Worm (Caenorhabditis elegans) whole organism, L3 larva: ENCODE results near the gene grl-23.

Source experiments
- ZK546.5 ChIP-seq: sonication (generic microtip); optimal IDR thresholded peaks from 2 replicates; lab custom pipeline; 2017; ENCODE audit warnings: missing biosample characterization, missing genetic modification characterization
- ama-1 ChIP-seq: fragments of 150-350 bp; optimal IDR thresholded peaks from 2 replicates; lab custom pipeline; 2018
- ceh-16 ChIP-seq: sonication (generic microtip); optimal IDR thresholded peaks from 2 replicates; lab custom pipeline; 2017; ENCODE audit warnings: missing biosample characterization, missing genetic modification characterization
- ceh-28 ChIP-seq: fragments of 150-350 bp; optimal IDR thresholded peaks from 2 replicates; lab custom pipeline; 2014; ENCODE audit warnings: missing biosample characterization, missing genetic modification reagents, missing genetic modification characterization
- ceh-82 ChIP-seq: fragments of 150-350 bp; optimal IDR thresholded peaks from 2 replicates; lab custom pipeline; 2014; ENCODE audit warnings: missing biosample characterization, missing genetic modification characterization
- egl-27 ChIP-seq: sonication (generic microtip); optimal IDR thresholded peaks from 4 replicates; lab custom pipeline; 2017; ENCODE audit warnings: missing biosample characterization, missing genetic modification reagents, missing genetic modification characterization
- egl-5 ChIP-seq: fragments of 150-350 bp; optimal IDR thresholded peaks from 2 replicates; lab custom pipeline; 2017; ENCODE audit warnings: missing biosample characterization, missing genetic modification reagents, missing genetic modification characterization, inconsistent platforms
- elt-1 ChIP-seq: fragments of 150-350 bp; optimal IDR thresholded peaks from 2 replicates; lab custom pipeline; 2014; ENCODE audit warnings: missing biosample characterization, missing genetic modification characterization
- elt-2 ChIP-seq: sonication (generic microtip); optimal IDR thresholded peaks from 2 replicates; lab custom pipeline; 2016; ENCODE audit warnings: missing genetic modification reagents, mild to moderate bottlenecking, missing genetic modification characterization, missing compliant biosample characterization
- eor-1 ChIP-seq, 2 experiments: fragments of 150-350 bp; optimal IDR thresholded peaks; 2 replicates each; lab custom pipeline; 2014 to 2018; ENCODE audit warnings: missing biosample characterization in 2 of 2, missing genetic modification characterization in 2 of 2
- fkh-10 ChIP-seq: sonication (generic microtip); optimal IDR thresholded peaks from 2 replicates; lab custom pipeline; 2017; ENCODE audit warnings: missing biosample characterization, missing genetic modification reagents, missing genetic modification characterization
- fkh-2 ChIP-seq: fragments of 150-350 bp; optimal IDR thresholded peaks from 2 replicates; lab custom pipeline; 2014; ENCODE audit warnings: missing biosample characterization, missing genetic modification reagents, missing genetic modification characterization
- hmg-11 ChIP-seq: sonication (generic microtip); optimal IDR thresholded peaks from 2 replicates; lab custom pipeline; 2016; ENCODE audit warnings: missing genetic modification characterization, missing compliant biosample characterization
- jun-1 ChIP-seq: fragments of 150-350 bp; optimal IDR thresholded peaks from 2 replicates; lab custom pipeline; 2014; ENCODE audit warnings: missing biosample characterization, missing genetic modification reagents, missing genetic modification characterization
- lin-39 ChIP-seq: fragments of 150-350 bp; optimal IDR thresholded peaks from 2 replicates; lab custom pipeline; 2018; ENCODE audit warnings: missing biosample characterization, missing genetic modification reagents, missing genetic modification characterization
- lsy-12 ChIP-seq: sonication (generic microtip); optimal IDR thresholded peaks from 2 replicates; lab custom pipeline; 2016; ENCODE audit warnings: mild to moderate bottlenecking, missing genetic modification characterization, missing compliant biosample characterization
- mml-1 ChIP-seq: fragments of 150-350 bp; sonication (generic microtip); optimal IDR thresholded peaks from 3 replicates; lab custom pipeline; 2014; ENCODE audit warnings: missing biosample characterization, missing genetic modification characterization
- nfya-1 ChIP-seq: sonication (generic microtip); optimal IDR thresholded peaks from 2 replicates; lab custom pipeline; 2017; ENCODE audit warnings: missing genetic modification characterization, mild to moderate bottlenecking, missing compliant biosample characterization, antibody characterized with exemption, moderate library complexity; ENCODE audit not compliant: insufficient read depth
- nhr-11 ChIP-seq: fragments of 150-350 bp; optimal IDR thresholded peaks from 2 replicates; lab custom pipeline; 2014; ENCODE audit warnings: missing biosample characterization, missing genetic modification characterization
- nhr-12 ChIP-seq: fragments of 150-350 bp; optimal IDR thresholded peaks from 2 replicates; lab custom pipeline; 2014; ENCODE audit warnings: missing biosample characterization, missing genetic modification characterization
- nhr-23 ChIP-seq: fragments of 150-350 bp; optimal IDR thresholded peaks from 2 replicates; lab custom pipeline; 2014; ENCODE audit warnings: missing biosample characterization, missing genetic modification reagents, missing genetic modification characterization
- nhr-237 ChIP-seq: fragments of 150-350 bp; optimal IDR thresholded peaks from 2 replicates; lab custom pipeline; 2014; ENCODE audit warnings: missing biosample characterization, missing genetic modification characterization
- nhr-25 ChIP-seq: sonication (generic microtip); optimal IDR thresholded peaks from 2 replicates; lab custom pipeline; 2017; ENCODE audit warnings: missing biosample characterization, missing genetic modification characterization
- nhr-28 ChIP-seq: fragments of 150-350 bp; optimal IDR thresholded peaks from 2 replicates; lab custom pipeline; 2014; ENCODE audit warnings: missing biosample characterization, missing genetic modification characterization
- nhr-43 ChIP-seq: sonication (generic microtip); optimal IDR thresholded peaks from 2 replicates; lab custom pipeline; 2016; ENCODE audit warnings: mild to moderate bottlenecking, missing genetic modification characterization, missing compliant biosample characterization; ENCODE audit not compliant: poor library complexity, severe bottlenecking
- nhr-67 ChIP-seq: fragments of 150-350 bp; optimal IDR thresholded peaks from 2 replicates; lab custom pipeline; 2014; ENCODE audit warnings: missing biosample characterization, missing genetic modification characterization
- nhr-76 ChIP-seq: fragments of 150-350 bp; sonication (generic microtip); optimal IDR thresholded peaks from 5 replicates; lab custom pipeline; 2014; ENCODE audit warnings: missing biosample characterization, missing genetic modification characterization
- pha-4 ChIP-seq: fragments of 150-350 bp; optimal IDR thresholded peaks from 2 replicates; lab custom pipeline; 2014; ENCODE audit warnings: missing biosample characterization, missing genetic modification reagents, missing genetic modification characterization
- pqm-1 ChIP-seq: fragments of 150-350 bp; optimal IDR thresholded peaks from 2 replicates; lab custom pipeline; 2017; ENCODE audit warnings: missing biosample characterization, missing genetic modification characterization, inconsistent platforms
- sea-2 ChIP-seq: fragments of 150-350 bp; sonication (generic microtip); optimal IDR thresholded peaks from 4 replicates; lab custom pipeline; 2014; ENCODE audit warnings: missing biosample characterization, missing genetic modification reagents, missing genetic modification characterization
- skn-1 ChIP-seq: fragments of 150-350 bp; optimal IDR thresholded peaks from 2 replicates; lab custom pipeline; 2014; ENCODE audit warnings: missing biosample characterization, missing genetic modification characterization
- snpc-4 ChIP-seq: fragments of 150-350 bp; optimal IDR thresholded peaks from 2 replicates; lab custom pipeline; 2014; ENCODE audit warnings: missing biosample characterization, missing genetic modification characterization
- tbx-2 ChIP-seq: sonication (generic microtip); optimal IDR thresholded peaks from 2 replicates; lab custom pipeline; 2016; ENCODE audit warnings: mild to moderate bottlenecking, missing genetic modification characterization, missing compliant biosample characterization
- unc-39 ChIP-seq: sonication (generic microtip); optimal IDR thresholded peaks from 4 replicates; lab custom pipeline; 2017; ENCODE audit warnings: missing biosample characterization, missing genetic modification characterization
- unc-62 ChIP-seq: fragments of 150-350 bp; sonication (generic microtip); optimal IDR thresholded peaks from 4 replicates; lab custom pipeline; 2014; ENCODE audit warnings: missing biosample characterization, missing genetic modification reagents, missing genetic modification characterization
- zag-1 ChIP-seq: fragments of 150-350 bp; optimal IDR thresholded peaks from 2 replicates; lab custom pipeline; 2014; ENCODE audit warnings: missing biosample characterization, missing genetic modification characterization
- ztf-11 ChIP-seq: fragments of 150-350 bp; optimal IDR thresholded peaks from 2 replicates; lab custom pipeline; 2014; ENCODE audit warnings: missing biosample characterization, missing genetic modification characterization
- ztf-4 ChIP-seq: fragments of 150-350 bp; optimal IDR thresholded peaks from 2 replicates; lab custom pipeline; 2014; ENCODE audit warnings: missing biosample characterization, missing genetic modification characterization

grl-23 gene

DNA sequence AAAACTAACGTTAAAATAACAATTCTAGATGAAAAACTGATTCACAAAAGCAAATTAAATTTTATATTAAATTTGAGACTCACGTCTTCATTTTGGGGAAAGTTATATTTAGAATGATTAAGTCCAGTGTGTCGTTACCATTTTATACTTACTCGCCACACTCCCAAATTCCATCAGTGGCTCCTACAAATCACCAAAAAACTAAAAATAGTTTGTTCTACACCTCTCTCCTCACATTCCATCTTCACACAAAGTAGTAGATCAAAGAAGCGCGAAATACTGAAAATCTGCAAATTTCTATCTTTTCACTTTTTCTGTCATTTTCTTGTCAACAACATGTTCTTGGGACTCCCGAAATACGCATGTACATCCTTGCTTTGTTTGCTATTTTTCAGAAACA lies 32.2 kb upstream of the grl-23 start, which contains the start of gene ZC116.5:
Gene ZC116.5 (minus strand): TSS at position 101 of the 400 bp plus-strand sequence.
- no peak for TF ChIP-seq lsy-12 (tag; lab: Kevin White, UChicago)
- no peak for TF ChIP-seq nhr-43 (tag; lab: Kevin White, UChicago)
- no peak for TF ChIP-seq egl-27
- no peak for TF ChIP-seq ztf-11
- no peak for TF ChIP-seq skn-1 (tag; lab: Kevin White, UChicago)
- no peak for TF ChIP-seq ZK546.5 (tag; lab: Kevin White, UChicago)
- no peak for TF ChIP-seq pqm-1 (tag; lab: Kevin White, UChicago)
- no peak for TF ChIP-seq nfya-1
- no peak for TF ChIP-seq ztf-4 (tag; lab: Kevin White, UChicago)
- no peak for TF ChIP-seq egl-5
- TF ChIP-seq zag-1 (tag; lab: Kevin White, UChicago): no peak
- no peak for TF ChIP-seq eor-1 (tag; optimal IDR thresholded peaks at IDR 0.05; lab: Kevin White, UChicago)

DNA sequence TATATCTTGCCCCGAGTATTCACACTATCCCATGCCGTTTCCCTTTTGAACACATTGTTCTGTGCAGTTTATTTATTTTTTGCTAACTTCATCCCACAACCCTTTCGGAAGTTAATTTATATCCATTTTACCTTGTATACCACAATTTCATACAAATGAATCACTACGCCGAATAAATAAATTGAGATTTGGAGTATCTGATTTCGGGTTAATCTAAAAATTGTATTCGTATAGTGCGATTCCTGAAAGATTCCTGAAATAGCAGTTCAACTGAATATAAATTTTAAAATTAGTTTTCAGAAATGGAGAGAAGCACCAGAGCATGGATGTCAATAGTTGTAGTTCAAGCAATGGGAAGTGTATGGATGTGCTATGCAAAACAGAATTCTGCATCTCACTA lies 30.4 kb upstream of the grl-23 start, which contains the start of gene erg-28:
Gene erg-28 (plus strand): TSS at position 301 of the 400 bp plus-strand sequence.
- TF ChIP-seq nhr-43 (tag; lab: Kevin White, UChicago): no peak
- TF ChIP-seq ceh-16 (tag; lab: Kevin White, UChicago): no peak
- no peak for TF ChIP-seq ceh-82 (tag; lab: Kevin White, UChicago)
- TF ChIP-seq mml-1 (tag; lab: Kevin White, UChicago): no peak
- TF ChIP-seq nhr-12 (tag; lab: Kevin White, UChicago): no peak
- no peak for TF ChIP-seq skn-1 (tag; lab: Kevin White, UChicago)
- no peak for TF ChIP-seq nhr-11
- TF ChIP-seq fkh-10: no peak

DNA sequence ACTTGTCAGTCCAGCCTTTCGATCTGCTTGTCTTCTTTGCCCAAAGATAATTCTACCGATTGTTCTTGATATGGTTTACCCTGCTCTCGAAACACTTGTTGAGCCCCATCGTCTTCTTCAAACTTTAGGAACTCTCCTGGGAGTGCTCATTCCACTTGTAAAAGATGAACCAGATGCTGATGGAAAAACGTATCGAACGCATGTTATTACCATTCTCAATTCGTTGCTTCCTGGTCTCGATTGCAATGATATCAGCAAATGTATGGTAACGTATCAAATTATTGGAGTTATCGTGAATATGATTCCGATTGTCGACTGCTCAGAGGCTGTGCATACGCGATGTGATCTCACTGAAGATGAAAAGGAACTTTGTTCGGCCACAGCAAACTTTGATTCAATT lies 25.1 kb upstream of the grl-23 start:
- no peak for TF ChIP-seq ama-1
- TF ChIP-seq elt-1 (tag; lab: Kevin White, UChicago): no peak
- TF ChIP-seq pha-4 (tag; lab: Kevin White, UChicago): no peak
- TF ChIP-seq ceh-82 (tag; lab: Kevin White, UChicago): no peak
- TF ChIP-seq elt-2: no peak
- TF ChIP-seq ceh-28 (tag; lab: Kevin White, UChicago): no peak

DNA sequence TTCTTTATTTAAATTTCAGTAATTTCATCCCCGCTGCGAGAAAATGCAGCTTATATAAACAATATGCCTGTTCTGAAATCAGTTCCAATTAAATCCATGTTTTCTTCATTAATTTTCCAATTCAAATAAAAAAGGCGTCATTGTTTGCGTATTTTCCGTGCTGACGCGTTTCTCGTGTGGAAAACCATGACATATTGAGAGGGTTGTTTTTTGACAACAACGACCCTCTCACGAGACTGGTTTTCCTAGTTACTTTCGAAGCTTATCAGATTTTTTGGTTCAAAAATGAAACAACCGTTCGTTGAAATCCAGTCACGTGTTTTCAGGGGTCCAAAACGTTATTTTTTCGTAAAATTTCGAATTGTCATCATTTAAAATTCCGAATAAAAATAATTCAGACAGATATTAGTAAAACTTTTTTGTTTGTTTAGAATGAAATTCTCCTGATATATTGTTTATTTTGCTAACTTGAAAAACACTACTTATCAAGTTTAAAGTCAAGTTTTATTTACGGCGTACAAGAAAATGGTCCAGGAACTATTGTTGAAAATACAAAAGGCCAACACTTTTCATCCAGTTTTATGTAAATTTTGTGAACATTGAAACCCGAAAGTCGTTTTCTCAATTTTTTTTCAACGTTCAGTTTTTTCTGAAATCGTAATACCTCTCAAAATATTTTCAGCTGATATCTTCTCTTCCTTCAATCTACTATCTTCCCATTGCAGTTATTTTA lies 23.0 kb upstream of the grl-23 start, which contains the start of gene C14C10.5:
Gene C14C10.5 (plus strand): TSS at position 683 of the 733 bp plus-strand sequence.
- TF ChIP-seq nhr-76 (tag; lab: Kevin White, UChicago) (no peak), pha-4 (tag; lab: Kevin White, UChicago) (peak; percentile 55), fkh-2 (no peak), unc-39 (no peak), hmg-11 (tag; lab: Kevin White, UChicago) (peak; percentile 27), fkh-10 (no peak), egl-27 (no peak), elt-2 (peak; percentile 16)
- TF ChIP-seq, all 47 proteins: peak for 3

DNA sequence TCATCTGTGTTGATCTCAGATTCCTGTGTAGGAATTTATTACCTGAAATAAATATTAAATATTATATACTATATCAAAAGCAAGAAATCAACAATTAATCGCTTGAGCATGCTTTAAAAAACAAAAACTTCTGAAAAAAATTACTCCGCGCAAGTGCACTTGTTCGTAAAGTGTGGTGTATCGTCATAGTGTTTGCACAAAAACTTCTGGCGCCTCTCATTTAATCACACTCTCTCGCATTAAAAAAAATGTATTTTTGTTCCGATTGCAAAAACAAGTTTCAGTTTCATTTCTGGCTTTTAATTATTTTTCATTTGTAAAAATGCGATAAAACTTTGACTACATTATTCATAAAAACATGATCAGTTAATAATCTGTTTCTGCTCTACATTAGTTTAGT lies 22.4 kb upstream of the grl-23 start, which contains the start of the genes C14C10.10 and ril-2:
Gene C14C10.10 (minus strand): TSS at position 19 of the 400 bp plus-strand sequence.
Gene ril-2 (minus strand): TSS at position 48 of the 400 bp plus-strand sequence.
- TF ChIP-seq snpc-4 (tag; lab: Kevin White, UChicago): no peak
- TF ChIP-seq nfya-1: peak; percentile 34

DNA sequence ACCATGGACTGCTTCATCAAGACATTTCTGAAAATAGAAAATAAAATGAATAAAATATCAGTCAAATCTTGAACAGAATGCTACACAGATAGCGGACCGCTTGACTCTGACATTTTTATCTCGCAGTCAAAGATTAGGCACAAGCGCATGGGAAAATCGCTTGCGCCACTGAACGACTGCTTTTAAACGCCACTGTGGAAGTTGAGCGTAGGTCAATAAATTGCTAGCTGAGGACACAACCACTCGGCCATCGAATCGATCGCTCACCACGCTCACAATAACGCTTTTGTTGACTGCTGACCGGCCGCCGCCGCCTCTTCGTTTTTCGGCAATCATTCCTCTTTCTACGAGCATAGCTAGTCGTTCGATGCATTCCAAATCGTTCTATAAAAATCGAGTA lies 20.1 kb upstream of the grl-23 start:
- no peak for TF ChIP-seq sea-2 (GFP tag; lab: Kevin White, UChicago)
- no peak for TF ChIP-seq ZK546.5 (tag; lab: Kevin White, UChicago)
- no peak for TF ChIP-seq nhr-12 (tag; lab: Kevin White, UChicago)
- TF ChIP-seq nhr-28 (tag; lab: Kevin White, UChicago): no peak
- no peak for TF ChIP-seq skn-1 (tag; lab: Kevin White, UChicago)
- peak; percentile 41 for TF ChIP-seq hmg-11 (tag; lab: Kevin White, UChicago)
- peak; percentile 71 for TF ChIP-seq nhr-25
- TF ChIP-seq nhr-43 (tag; lab: Kevin White, UChicago): peak; percentile 19
- TF ChIP-seq nhr-67 (tag; lab: Kevin White, UChicago): no peak
- peak; percentile 56 for TF ChIP-seq nhr-23 (tag; lab: Kevin White, UChicago)
- peak; percentile 16 for TF ChIP-seq tbx-2 (tag; lab: Kevin White, UChicago)
- TF ChIP-seq jun-1: no peak
- peak; percentile 77 for TF ChIP-seq egl-5
- no peak for TF ChIP-seq nhr-76 (tag; lab: Kevin White, UChicago)
- TF ChIP-seq snpc-4 (tag; lab: Kevin White, UChicago): no peak
- TF ChIP-seq ztf-4 (tag; lab: Kevin White, UChicago): no peak
- TF ChIP-seq lsy-12 (tag; lab: Kevin White, UChicago): peak; percentile 42
- no peak for TF ChIP-seq nhr-11
- TF ChIP-seq ama-1: no peak
- peak; percentile 51 for TF ChIP-seq nfya-1
- TF ChIP-seq unc-62: no peak
- peak; percentile 45 for TF ChIP-seq elt-2
- TF ChIP-seq ztf-11: no peak
- TF ChIP-seq egl-27: peak; percentile 34
- TF ChIP-seq nhr-237 (tag; lab: Kevin White, UChicago): no peak
- no peak for TF ChIP-seq ceh-16 (tag; lab: Kevin White, UChicago)
- peak; percentile 57 for TF ChIP-seq lin-39 (tag; lab: Kevin White, UChicago)
- TF ChIP-seq mml-1 (tag; lab: Kevin White, UChicago): no peak
